ENCODE assay signal across 3 fruit fly cellular contexts in the genomic region with DNA sequence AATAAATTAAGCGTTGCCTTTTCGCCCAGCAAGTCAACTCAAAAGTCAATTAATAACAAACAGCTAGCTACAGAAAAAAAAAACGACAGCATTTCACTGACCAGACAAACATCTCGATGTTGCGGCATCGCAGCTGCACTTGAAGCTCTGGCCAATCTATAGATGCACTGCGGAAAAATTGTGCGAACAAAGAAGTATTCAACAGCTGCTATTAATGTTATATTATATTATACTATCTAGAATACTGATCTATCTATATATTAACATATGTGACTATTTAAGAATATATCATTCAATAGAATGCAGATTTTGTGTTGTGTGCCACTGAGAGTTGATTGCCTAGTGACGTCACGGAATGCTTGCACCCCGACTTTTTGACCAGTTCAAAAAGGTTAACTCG.
TF ChIP-seq lines count a peak whose summit lies in the region.

No protein-coding gene starts in this region.

- no peak for TF ChIP-seq CTCF in whole organism, embryonic (GFP tag; optimal IDR thresholded peaks at IDR 0.05; lab: Kevin White, UChicago)

TF ChIP-seq in whole organism, embryonic, 481 proteins besides CTCF, POLR2A, EP300 and RAD21:
- no peak for TF ChIP-seq lola (GFP tag; optimal IDR thresholded peaks at IDR 0.05; lab: Kevin White, UChicago)
- peak; percentile 29; the same call in 1 of the 2 replicates for TF ChIP-seq CG7372 (GFP tag; IDR thresholded peaks at IDR 0.05; lab: Robert Waterston, UW)
- peak; percentile 66 for TF ChIP-seq Drgx (GFP tag; IDR thresholded peaks at IDR 0.05; lab: Robert Waterston, UW)
- no peak for TF ChIP-seq vvl (GFP tag; IDR thresholded peaks at IDR 0.05; lab: Robert Waterston, UW)
TF ChIP-seq in whole organism, embryonic: peak in this region for 2.

TF ChIP-seq in whole organism, prepupa, 60 proteins besides CTCF, POLR2A, EP300 and RAD21 (continues in another document):
- no peak for TF ChIP-seq Lpt (GFP tag; optimal IDR thresholded peaks at IDR 0.05; lab: Kevin White, UChicago)
- no peak for TF ChIP-seq CG9139 (GFP tag; optimal IDR thresholded peaks at IDR 0.05; lab: Kevin White, UChicago)
- no peak for TF ChIP-seq CG8319 (GFP tag; optimal IDR thresholded peaks at IDR 0.05; lab: Kevin White, UChicago)
- no peak for TF ChIP-seq CG10631 (GFP tag; optimal IDR thresholded peaks at IDR 0.05; lab: Kevin White, UChicago)
- no peak for TF ChIP-seq CG6854 (GFP tag; optimal IDR thresholded peaks at IDR 0.05; lab: Kevin White, UChicago)
- peak; percentile 52 for TF ChIP-seq Ets96B (tag; optimal IDR thresholded peaks at IDR 0.05; lab: Kevin White, UChicago)
- TF ChIP-seq Smox (GFP tag; optimal IDR thresholded peaks at IDR 0.05; lab: Kevin White, UChicago), result no peak
- peak; percentile 38 for TF ChIP-seq CG32006 (GFP tag; optimal IDR thresholded peaks at IDR 0.05; lab: Kevin White, UChicago)
- TF ChIP-seq pdm3 (GFP tag; optimal IDR thresholded peaks at IDR 0.05; lab: Kevin White, UChicago), result no peak
- TF ChIP-seq cyc (GFP tag; optimal IDR thresholded peaks at IDR 0.05; lab: Kevin White, UChicago), result no peak
- TF ChIP-seq CG6276 (GFP tag; optimal IDR thresholded peaks at IDR 0.05; lab: Kevin White, UChicago), result peak; percentile 30
- no peak for TF ChIP-seq CG4318 (GFP tag; optimal IDR thresholded peaks at IDR 0.05; lab: Kevin White, UChicago)
- TF ChIP-seq Hr39 (GFP tag; optimal IDR thresholded peaks at IDR 0.05; lab: Kevin White, UChicago), result no peak
- peak; percentile 42 for TF ChIP-seq Hr4 (GFP tag; optimal IDR thresholded peaks at IDR 0.05; lab: Kevin White, UChicago)
- TF ChIP-seq CG34406 (GFP tag; optimal IDR thresholded peaks at IDR 0.05; lab: Kevin White, UChicago), result no peak
- no peak for TF ChIP-seq Hr38 (GFP tag; optimal IDR thresholded peaks at IDR 0.05; lab: Kevin White, UChicago)
- no peak for TF ChIP-seq Blimp-1 (GFP tag; optimal IDR thresholded peaks at IDR 0.05; lab: Kevin White, UChicago)
- no peak for TF ChIP-seq Sox15 (GFP tag; optimal IDR thresholded peaks at IDR 0.05; lab: Kevin White, UChicago)
- peak; percentile 3 for TF ChIP-seq CG11762 (GFP tag; optimal IDR thresholded peaks at IDR 0.05; lab: Kevin White, UChicago; ENCODE audit: insufficient read depth)
- TF ChIP-seq CG6163 (GFP tag; IDR thresholded peaks at IDR 0.05; lab: Robert Waterston, UW), result peak; percentile 65; the same call in 2 of the 3 replicates
- no peak for TF ChIP-seq Sox102F (GFP tag; optimal IDR thresholded peaks at IDR 0.05; lab: Kevin White, UChicago)
- TF ChIP-seq CG31627 (GFP tag; optimal IDR thresholded peaks at IDR 0.05; lab: Kevin White, UChicago), result no peak
- peak; percentile 55 for TF ChIP-seq Gug (GFP tag; IDR thresholded peaks at IDR 0.05; lab: Robert Waterston, UW)
- peak; percentile 18 for TF ChIP-seq CG10669 (GFP tag; optimal IDR thresholded peaks at IDR 0.05; lab: Kevin White, UChicago)
- TF ChIP-seq vri (GFP tag; optimal IDR thresholded peaks at IDR 0.05; lab: Kevin White, UChicago), result no peak
- TF ChIP-seq fkh (GFP tag; optimal IDR thresholded peaks at IDR 0.05; lab: Kevin White, UChicago), result no peak
- TF ChIP-seq CG6792 (GFP tag; optimal IDR thresholded peaks at IDR 0.05; lab: Kevin White, UChicago), result no peak
- peak; percentile 61 for TF ChIP-seq Eip78C (GFP tag; lab: Kevin White, UChicago)
- peak; percentile 57 for TF ChIP-seq CG15336 (GFP tag; IDR thresholded peaks at IDR 0.05; lab: Robert Waterston, UW)
- no peak for TF ChIP-seq Eip75B (GFP tag; optimal IDR thresholded peaks at IDR 0.05; lab: Kevin White, UChicago)
- no peak for TF ChIP-seq Met (GFP tag; optimal IDR thresholded peaks at IDR 0.05; lab: Kevin White, UChicago)
- TF ChIP-seq CG16779 (tag; optimal IDR thresholded peaks at IDR 0.05; lab: Kevin White, UChicago), result no peak
- TF ChIP-seq OdsH (GFP tag; optimal IDR thresholded peaks at IDR 0.05; lab: Kevin White, UChicago), result peak; percentile 27
- TF ChIP-seq CG7368 (GFP tag; optimal IDR thresholded peaks at IDR 0.05; lab: Kevin White, UChicago), result no peak
- TF ChIP-seq svp (GFP tag; lab: Kevin White, UChicago), result no peak
- no peak for TF ChIP-seq ss (GFP tag; optimal IDR thresholded peaks at IDR 0.05; lab: Kevin White, UChicago)
- TF ChIP-seq Eip93F (GFP tag; optimal IDR thresholded peaks at IDR 0.05; lab: Kevin White, UChicago), result no peak
- peak; percentile 67; the same call in 2 of the 3 replicates for TF ChIP-seq CG8119 (GFP tag; IDR thresholded peaks at IDR 0.05; lab: Robert Waterston, UW)
- no peak for TF ChIP-seq dsx (GFP tag; optimal IDR thresholded peaks at IDR 0.05; lab: Kevin White, UChicago; ENCODE audit: poor library complexity, severe bottlenecking)
- peak; percentile 70 for TF ChIP-seq eg (GFP tag; IDR thresholded peaks at IDR 0.05; lab: Robert Waterston, UW)
- TF ChIP-seq fd59A (GFP tag; optimal IDR thresholded peaks at IDR 0.05; lab: Kevin White, UChicago), result no peak
- no peak for TF ChIP-seq CG8632 (GFP tag; optimal IDR thresholded peaks at IDR 0.05; lab: Kevin White, UChicago)

TF ChIP-seq in whole organism, pupa, 21 proteins besides CTCF, POLR2A, EP300 and RAD21:
- no peak for TF ChIP-seq EcR (GFP tag; optimal IDR thresholded peaks at IDR 0.05; lab: Kevin White, UChicago)
- no peak for TF ChIP-seq CG13204 (GFP tag; optimal IDR thresholded peaks at IDR 0.05; lab: Kevin White, UChicago)
- peak; percentile 49 for TF ChIP-seq CG8301 (tag; optimal IDR thresholded peaks at IDR 0.05; lab: Kevin White, UChicago)
- TF ChIP-seq CG32121 (GFP tag; IDR thresholded peaks at IDR 0.05; lab: Robert Waterston, UW), result peak; percentile 52
- TF ChIP-seq CG15710 (tag; optimal IDR thresholded peaks at IDR 0.05; lab: Kevin White, UChicago), result peak; percentile 5
- no peak for TF ChIP-seq CG10348 (GFP tag; IDR thresholded peaks at IDR 0.05; lab: Robert Waterston, UW)
- peak; percentile 42 for TF ChIP-seq CG9948 (tag; optimal IDR thresholded peaks at IDR 0.05; lab: Kevin White, UChicago)
- TF ChIP-seq D1 (tag; optimal IDR thresholded peaks at IDR 0.05; lab: Kevin White, UChicago), result no peak
- 0 out of 2 replicates have a peak, but pooled peaks have one; percentile 10 for TF ChIP-seq CG12605 (GFP tag; IDR thresholded peaks at IDR 0.05; lab: Robert Waterston, UW)
- TF ChIP-seq Pif1B (GFP tag; optimal IDR thresholded peaks at IDR 0.05; lab: Kevin White, UChicago), result no peak
- TF ChIP-seq gl (tag; optimal IDR thresholded peaks at IDR 0.05; lab: Kevin White, UChicago), result no peak
- no peak for TF ChIP-seq Snoo (tag; optimal IDR thresholded peaks at IDR 0.05; lab: Kevin White, UChicago)
- peak; percentile 56 for TF ChIP-seq CG17806 (tag; optimal IDR thresholded peaks at IDR 0.05; lab: Kevin White, UChicago)
- peak; percentile 13 for TF ChIP-seq Pif1A (GFP tag; optimal IDR thresholded peaks at IDR 0.05; lab: Kevin White, UChicago)
- TF ChIP-seq CG34367 (tag; optimal IDR thresholded peaks at IDR 0.05; lab: Kevin White, UChicago), result no peak
- peak; percentile 61 for TF ChIP-seq CG14655 (GFP tag; optimal IDR thresholded peaks at IDR 0.05; lab: Kevin White, UChicago)
- TF ChIP-seq CG8159 (tag; optimal IDR thresholded peaks at IDR 0.05; lab: Kevin White, UChicago), result peak; percentile 42
- TF ChIP-seq Ets98B (GFP tag; IDR thresholded peaks at IDR 0.05; lab: Robert Waterston, UW), result peak; percentile 62
- peak; percentile 64 for TF ChIP-seq fd96Ca (GFP tag; IDR thresholded peaks at IDR 0.05; lab: Robert Waterston, UW)
- no peak for TF ChIP-seq rn (GFP tag; IDR thresholded peaks at IDR 0.05; lab: Robert Waterston, UW)
- peak; percentile 44; the same call in 1 of the 3 replicates for TF ChIP-seq CG4496 (GFP tag; IDR thresholded peaks at IDR 0.05; lab: Robert Waterston, UW)

Comparison
In these comparisons a context has a peak if more than half of its experiments do, and no peak if none do; other contexts are left out.
1. Of the 7 proteins assayed by ChIP-seq in both whole organism, embryonic and whole organism, prepupa: peak only in whole organism, embryonic: none; only in whole organism, prepupa: Gug; in both: none; in neither: 6.